Worm (Caenorhabditis elegans) whole organism, L4/young adult: ENCODE data around the gene C32D5.14.

Experiments used
- W03F9.2 ChIP-seq: fragments of 150-350 bp; optimal IDR thresholded peaks from 2 replicates; lab custom pipeline; 2014; ENCODE audit warnings: missing biosample characterization, missing genetic modification characterization
- dao-5 ChIP-seq: sonication (generic microtip); optimal IDR thresholded peaks from 2 replicates; lab custom pipeline; 2016; ENCODE audit warnings: missing genotype, missing genetic modification characterization, moderate library complexity, missing compliant biosample characterization
- him-1 ChIP-seq: sonication (generic microtip); optimal IDR thresholded peaks from 2 replicates; lab custom pipeline; 2016; ENCODE audit warnings: missing genotype, missing genetic modification reagents, missing genetic modification characterization, missing compliant biosample characterization

C32D5.14 gene

ce11 chrII:6335358-6335757 is at the start of gene C32D5.14:
Gene C32D5.14 (plus strand): TSS chrII:6335488.
- TF ChIP-seq him-1 (tag; lab: Kevin White, UChicago) (no peak), dao-5 (no peak)

DNA sequence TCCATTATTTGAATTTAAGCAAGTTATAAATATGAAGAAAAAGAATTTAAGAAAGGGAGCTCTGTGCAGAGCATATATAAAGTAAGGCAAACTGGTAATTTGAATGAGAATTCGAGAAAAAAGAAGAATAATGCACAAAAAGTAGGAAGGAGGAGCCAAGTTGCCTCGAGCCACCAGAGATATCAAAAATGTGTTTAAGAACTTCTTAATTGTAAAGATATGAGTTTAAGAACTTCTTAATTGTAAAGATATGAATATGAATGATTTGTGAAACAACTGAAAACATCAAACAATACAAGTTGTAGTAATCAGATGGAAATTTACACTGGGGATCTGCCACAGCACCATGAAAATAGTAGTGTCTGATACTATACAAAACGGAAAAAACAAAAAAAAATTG is 48.4 kb upstream of the C32D5.14 start, which contains the start of gene F13H8.6:
Gene F13H8.6 (minus strand): TSS at position 101 of the 400 bp plus-strand sequence.
- TF ChIP-seq W03F9.2 (tag; lab: Kevin White, UChicago), result no peak
- no peak for TF ChIP-seq him-1 (tag; lab: Kevin White, UChicago)
- TF ChIP-seq dao-5, result no peak

- TF ChIP-seq him-1 (tag; lab: Kevin White, UChicago) (no peak), W03F9.2 (tag; lab: Kevin White, UChicago) (no peak), dao-5 (no peak)
These were observed 47.2 kb upstream of the C32D5.14 start for ce11 chrII:6288104-6288503.

DNA sequence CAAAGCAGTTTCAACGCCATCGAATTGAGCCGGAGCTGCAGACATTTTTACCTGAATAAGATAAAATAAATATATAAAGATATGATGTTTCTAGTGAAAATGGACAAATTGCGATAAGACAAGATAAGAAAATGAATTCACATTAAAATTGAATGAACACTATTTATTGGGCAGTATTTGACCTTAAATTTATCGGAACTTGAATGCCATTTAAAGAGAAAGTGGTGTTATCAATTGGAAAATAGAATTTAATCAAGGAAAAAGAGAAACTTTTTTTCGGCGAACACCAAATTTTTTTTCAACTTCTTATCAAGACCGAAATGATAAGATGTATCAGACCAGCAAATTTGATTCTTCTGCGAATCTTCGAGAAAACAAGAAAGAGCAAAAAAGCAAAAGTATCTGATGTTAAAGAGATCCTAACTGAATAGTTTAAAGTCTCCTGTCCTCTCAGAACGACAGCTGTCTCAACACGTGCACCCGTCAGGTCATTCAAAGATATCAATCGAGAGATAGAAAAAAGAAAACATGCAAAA is 45.2 kb upstream of the C32D5.14 start, which contains the start of gene upb-1:
Gene upb-1 (minus strand): TSS at position 51 of the 536 bp plus-strand sequence.
- TF ChIP-seq dao-5 (no peak), him-1 (tag; lab: Kevin White, UChicago) (no peak), W03F9.2 (tag; lab: Kevin White, UChicago) (no peak)

ce11 chrII:6292527-6292926 is 42.8 kb upstream of the C32D5.14 start, which contains the start of gene nyn-3:
Gene nyn-3 (minus strand): TSS chrII:6292627.
- TF ChIP-seq W03F9.2 (tag; lab: Kevin White, UChicago) (no peak), him-1 (tag; lab: Kevin White, UChicago) (no peak), dao-5 (no peak)

- TF ChIP-seq him-1 (tag; lab: Kevin White, UChicago) (no peak), W03F9.2 (tag; lab: Kevin White, UChicago) (no peak), dao-5 (no peak)
These were observed 41.0 kb upstream of the C32D5.14 start, which contains the start of gene mps-1 for ce11 chrII:6294261-6294660. Gene mps-1 (minus strand): TSS chrII:6294361.

ce11 chrII:6303209-6303740 is 32.0 kb upstream of the C32D5.14 start, which contains the start of gene C29F5.1:
Gene C29F5.1 (plus strand): TSS chrII:6303525.
- no peak for TF ChIP-seq dao-5
- TF ChIP-seq W03F9.2 (tag; lab: Kevin White, UChicago), result no peak
- no peak for TF ChIP-seq him-1 (tag; lab: Kevin White, UChicago)

DNA sequence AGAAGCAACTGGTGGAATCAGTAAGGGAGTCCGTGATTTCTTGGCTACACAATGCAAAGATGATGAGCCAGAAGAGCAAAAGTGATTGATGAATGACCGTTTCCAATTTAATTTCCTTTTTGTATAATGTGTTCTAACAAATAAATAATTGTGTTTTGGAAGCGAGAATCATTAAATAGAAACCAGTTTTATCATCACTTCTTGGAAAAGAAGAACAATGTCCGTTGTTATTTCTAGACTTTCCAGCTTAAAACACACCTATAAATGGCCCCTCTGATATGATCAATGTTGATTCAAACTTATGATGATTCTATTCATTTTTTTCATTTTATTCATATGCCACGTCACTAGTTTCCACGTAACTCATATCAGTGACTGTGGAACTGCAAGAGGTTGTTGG is 29.2 kb upstream of the C32D5.14 start, which contains the start of gene C29F5.8:
Gene C29F5.8 (plus strand): TSS at position 301 of the 400 bp plus-strand sequence.
- no peak for TF ChIP-seq W03F9.2 (tag; lab: Kevin White, UChicago)
- no peak for TF ChIP-seq dao-5
- no peak for TF ChIP-seq him-1 (tag; lab: Kevin White, UChicago)

DNA sequence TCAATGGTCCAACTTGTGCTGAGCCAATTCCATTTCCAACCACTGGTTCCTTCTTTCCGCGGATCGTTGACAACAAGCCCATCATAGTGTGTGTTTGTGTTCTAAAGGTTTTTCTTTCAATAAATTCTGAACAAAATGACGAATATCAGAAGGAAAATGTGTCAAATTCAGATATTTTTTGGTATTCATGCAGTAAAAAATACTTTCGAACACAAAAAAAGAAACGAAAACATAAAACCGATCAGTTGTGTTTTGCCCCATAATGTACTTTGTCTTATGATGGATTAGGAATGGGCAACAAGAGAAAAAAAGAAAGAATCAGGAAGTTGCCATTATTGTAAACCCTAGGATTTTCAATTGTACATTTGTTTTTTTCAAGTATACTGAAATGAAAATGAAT is 26.1 kb upstream of the C32D5.14 start, which contains the start of gene glb-10:
Gene glb-10 (minus strand): TSS at position 101 of the 400 bp plus-strand sequence.
- TF ChIP-seq dao-5 (no peak), him-1 (tag; lab: Kevin White, UChicago) (no peak), W03F9.2 (tag; lab: Kevin White, UChicago) (no peak)

ce11 chrII:6311459-6311858 is 23.8 kb upstream of the C32D5.14 start:
- TF ChIP-seq dao-5 (no peak), W03F9.2 (tag; lab: Kevin White, UChicago) (no peak), him-1 (tag; lab: Kevin White, UChicago) (no peak)

- no peak for TF ChIP-seq W03F9.2 (tag; lab: Kevin White, UChicago)
- no peak for TF ChIP-seq dao-5
- no peak for TF ChIP-seq him-1 (tag; lab: Kevin White, UChicago)
These were observed 23.4 kb upstream of the C32D5.14 start for ce11 chrII:6311888-6312287.

DNA sequence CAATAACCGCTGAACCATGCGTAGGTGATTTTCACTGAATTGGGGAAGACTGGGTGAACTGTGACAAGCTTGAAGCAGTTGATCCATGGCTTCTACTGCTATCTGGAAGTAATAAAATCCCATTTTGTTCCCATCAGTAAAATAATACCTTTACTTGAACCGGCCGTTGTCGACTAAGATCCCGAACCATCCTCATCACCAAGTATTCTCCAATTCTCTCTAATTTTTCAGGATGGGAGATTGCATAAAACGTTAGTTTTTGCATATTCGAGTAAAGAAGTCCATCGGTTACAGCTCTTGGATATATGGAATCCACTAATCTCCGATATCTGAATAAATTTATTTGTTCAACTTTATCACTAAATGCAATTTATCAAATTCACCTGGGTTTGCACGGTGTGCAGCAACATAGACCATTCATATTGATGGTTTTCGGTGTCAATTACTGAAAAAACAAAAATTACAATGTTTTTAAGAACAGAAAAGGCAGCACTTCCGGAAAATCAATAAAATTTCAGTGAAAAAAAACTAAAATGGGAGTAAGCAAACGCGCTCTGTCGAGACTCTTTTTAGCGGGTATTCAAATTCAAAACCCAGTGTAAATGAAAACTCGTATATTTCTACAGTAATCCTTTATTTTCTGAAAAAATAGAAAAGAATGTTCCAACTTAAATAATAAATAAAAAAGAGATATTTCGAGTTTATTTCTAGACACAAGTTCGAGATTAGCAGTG is 14.5 kb upstream of the C32D5.14 start, which contains the start of gene efr-3:
Gene efr-3 (minus strand): TSS at position 505 of the 734 bp plus-strand sequence.
- no peak for TF ChIP-seq dao-5
- no peak for TF ChIP-seq him-1 (tag; lab: Kevin White, UChicago)
- TF ChIP-seq W03F9.2 (tag; lab: Kevin White, UChicago), result peak; percentile 38

DNA sequence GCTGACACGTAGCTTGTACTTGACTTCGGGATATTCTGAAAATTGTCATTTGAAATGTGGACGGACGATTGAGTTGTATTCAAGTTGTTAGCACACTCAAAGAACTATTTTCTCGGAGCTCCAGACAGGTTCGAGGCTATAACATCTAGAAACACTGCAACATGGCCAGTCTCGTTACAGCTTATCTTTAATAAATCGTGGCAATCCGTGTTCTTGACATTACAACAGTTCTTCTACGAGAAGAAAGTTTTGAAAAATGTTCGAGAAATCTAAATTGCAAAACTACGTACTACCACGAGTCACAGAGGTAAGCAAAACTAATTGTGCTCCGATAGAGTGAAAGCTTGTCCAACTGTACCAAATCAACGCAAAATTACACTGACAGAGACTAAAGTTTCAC is 13.2 kb upstream of the C32D5.14 start:
- TF ChIP-seq him-1 (tag; lab: Kevin White, UChicago) (no peak), W03F9.2 (tag; lab: Kevin White, UChicago) (no peak), dao-5 (no peak)

DNA sequence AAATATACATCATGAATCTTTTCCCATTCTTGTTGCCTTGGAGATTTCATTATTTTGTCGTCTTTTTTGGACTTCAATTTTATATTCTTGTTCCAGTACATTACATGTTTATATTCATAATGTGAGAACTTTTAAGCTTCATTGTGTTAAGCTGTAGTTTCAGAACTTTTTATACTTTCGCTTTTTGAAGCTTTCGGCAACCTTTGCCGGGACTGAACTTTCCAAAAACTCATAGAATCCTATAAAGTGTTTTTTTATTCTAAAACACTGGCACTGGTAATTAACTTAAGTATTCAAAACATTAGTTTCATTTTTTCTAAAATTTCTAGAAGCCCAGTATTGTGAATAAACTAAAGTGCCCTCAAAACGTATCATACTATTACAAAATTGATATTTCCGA is 12.3 kb upstream of the C32D5.14 start, which contains the start of gene C32D5.4:
Gene C32D5.4 (minus strand): TSS at position 101 of the 400 bp plus-strand sequence.
- no peak for TF ChIP-seq W03F9.2 (tag; lab: Kevin White, UChicago)
- TF ChIP-seq dao-5, result no peak
- no peak for TF ChIP-seq him-1 (tag; lab: Kevin White, UChicago)
